Worm (Caenorhabditis elegans) whole organism, L3 larva: Measurements from ENCODE around the gene cam-1.

Source experiments
- R02D3.7 ChIP-seq: fragments of 150-350 bp; optimal IDR thresholded peaks from 2 replicates; lab custom pipeline; 2014; ENCODE audit warnings: missing biosample characterization, missing genetic modification characterization
- aly-2 ChIP-seq: fragments of 150-350 bp; optimal IDR thresholded peaks from 2 replicates; lab custom pipeline; 2014; ENCODE audit warnings: missing biosample characterization, missing genetic modification characterization
- lin-15B ChIP-seq: fragments of 150-350 bp; optimal IDR thresholded peaks from 2 replicates; lab custom pipeline; 2014; ENCODE audit warnings: missing biosample characterization, missing genetic modification characterization
- lin-39 ChIP-seq: fragments of 150-350 bp; optimal IDR thresholded peaks from 2 replicates; lab custom pipeline; 2018; ENCODE audit warnings: missing biosample characterization, missing genetic modification reagents, missing genetic modification characterization
- mdl-1 ChIP-seq: fragments of 150-350 bp; optimal IDR thresholded peaks from 2 replicates; lab custom pipeline; 2014; ENCODE audit warnings: missing biosample characterization, missing genetic modification characterization
- nhr-77 ChIP-seq: fragments of 150-350 bp; optimal IDR thresholded peaks from 2 replicates; lab custom pipeline; 2014; ENCODE audit warnings: missing biosample characterization, missing genetic modification characterization
- pqm-1 ChIP-seq: fragments of 150-350 bp; optimal IDR thresholded peaks from 2 replicates; lab custom pipeline; 2017; ENCODE audit warnings: missing biosample characterization, missing genetic modification characterization, inconsistent platforms
- snpc-4 ChIP-seq: fragments of 150-350 bp; optimal IDR thresholded peaks from 2 replicates; lab custom pipeline; 2014; ENCODE audit warnings: missing biosample characterization, missing genetic modification characterization

DNA sequence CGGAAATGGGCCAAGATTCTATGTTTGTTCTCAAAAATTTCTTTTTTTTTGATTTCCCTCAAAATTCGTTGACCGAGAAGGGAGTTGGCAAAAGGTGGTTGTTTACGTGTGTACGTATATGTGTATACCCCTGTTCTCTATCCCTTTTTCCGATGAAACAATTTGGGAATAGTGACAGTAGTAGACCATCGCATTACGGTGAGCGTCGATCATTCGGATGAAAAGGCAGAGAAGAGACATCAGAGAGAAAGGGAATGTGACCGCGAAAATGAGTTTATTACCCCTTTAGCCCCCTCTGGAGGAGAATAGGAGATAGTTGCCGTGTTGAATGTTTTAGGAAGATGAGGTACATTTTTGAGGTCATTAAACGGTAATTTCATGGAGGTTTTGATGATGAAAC is 50.1 kb downstream of the cam-1 start:
- TF ChIP-seq aly-2 (tag; lab: Kevin White, UChicago) (no peak), snpc-4 (no peak), R02D3.7 (tag; lab: Kevin White, UChicago) (no peak), lin-15B (tag; lab: Kevin White, UChicago) (no peak), mdl-1 (tag; lab: Kevin White, UChicago) (no peak), pqm-1 (tag; lab: Kevin White, UChicago) (no peak), nhr-77 (tag; lab: Kevin White, UChicago) (no peak), lin-39 (tag; lab: Kevin White, UChicago) (no peak)
